Worm (Caenorhabditis elegans): ENCODE data around the gene H04J21.1.

DNA sequence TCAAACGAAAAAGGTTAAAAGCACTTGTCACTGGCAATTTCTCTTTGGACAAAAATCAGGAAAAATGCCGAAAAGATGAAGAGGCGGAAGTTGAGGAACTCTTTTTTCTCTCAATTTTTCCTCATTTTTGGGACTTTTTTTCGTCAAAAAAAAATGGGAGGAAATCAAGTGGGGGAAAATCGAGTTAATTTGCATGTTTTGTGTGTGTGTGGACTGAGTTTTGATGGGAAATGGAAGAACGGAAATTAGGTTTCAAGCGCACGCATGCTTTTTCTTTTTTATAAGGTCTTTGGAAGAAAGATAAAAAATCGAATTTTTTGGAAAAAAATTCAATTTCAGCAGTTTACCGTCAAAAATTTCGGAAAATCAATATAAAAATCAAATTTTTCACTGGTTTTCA is 19.9 kb upstream of the H04J21.1 start:
- TF ChIP-seq ama-1 (optimal IDR thresholded peaks at IDR 0.05) (no peak), mdl-1 (tag; optimal IDR thresholded peaks at IDR 0.05) (no peak), alr-1 (tag; optimal IDR thresholded peaks at IDR 0.05) (no peak), snpc-4 (tag; optimal IDR thresholded peaks at IDR 0.05) (no peak), blmp-1 (tag; optimal IDR thresholded peaks at IDR 0.05; ENCODE audit: insufficient read depth) (no peak), F13H6.1 (tag; optimal IDR thresholded peaks at IDR 0.05) (no peak), unc-55 (GFP tag; optimal IDR thresholded peaks at IDR 0.05) (no peak), lin-13 (GFP tag; optimal IDR thresholded peaks at IDR 0.05) (no peak), zag-1 (tag; optimal IDR thresholded peaks at IDR 0.05) (no peak), nhr-6 (tag; optimal IDR thresholded peaks at IDR 0.05) (no peak), ztf-4 (tag; optimal IDR thresholded peaks at IDR 0.05) (no peak), nhr-21 (tag; optimal IDR thresholded peaks at IDR 0.05) (no peak), aly-2 (tag; optimal IDR thresholded peaks at IDR 0.05) (no peak), unc-62 (GFP tag; optimal IDR thresholded peaks at IDR 0.05) (no peak)

All from whole organism, L2 larva.